Fruit fly (Drosophila melanogaster): ENCODE data around the gene TTLL3A.

- TF ChIP-seq insv (optimal IDR thresholded peaks at IDR 0.05) (no peak), ttk (optimal IDR thresholded peaks at IDR 0.05) (no peak), psq (optimal IDR thresholded peaks at IDR 0.05) (no peak), h (optimal IDR thresholded peaks at IDR 0.05) (no peak), Myc (optimal IDR thresholded peaks at IDR 0.05) (no peak), Sin3A (optimal IDR thresholded peaks at IDR 0.05) (no peak)
Measured at dm6 chr2L:6751037-6751436, 11.0 kb upstream of the TTLL3A start.
